Fruit fly (Drosophila melanogaster): ENCODE measurements around the gene CG12693.

CG12693 gene

dm6 chrX:4324781-4325180 is 4.5 kb downstream of the CG12693 start (continued):
- TF ChIP-seq chif (GFP tag; optimal IDR thresholded peaks at IDR 0.05) (peak; percentile 98), ATbp (GFP tag; optimal IDR thresholded peaks at IDR 0.05) (peak; percentile 97), CG9876 (GFP tag; optimal IDR thresholded peaks at IDR 0.05) (peak; percentile 97), CG7357 (GFP tag; IDR thresholded peaks at IDR 0.05) (peak; percentile 97), Pdp1 (GFP tag; optimal IDR thresholded peaks at IDR 0.05) (peak; percentile 97 to 98), CG2712 (tag; optimal IDR thresholded peaks at IDR 0.05) (peak; percentile 96), dysf (GFP tag; IDR thresholded peaks at IDR 0.05) (peak; percentile 100), CG17912 (GFP tag; optimal IDR thresholded peaks at IDR 0.05) (peak; percentile 96), lab (GFP tag; optimal IDR thresholded peaks at IDR 0.05) (peak; percentile 99), CG15696 (tag; optimal IDR thresholded peaks at IDR 0.05) (peak; percentile 87), nom (GFP tag; optimal IDR thresholded peaks at IDR 0.05) (peak; percentile 94), ash1 (GFP tag; optimal IDR thresholded peaks at IDR 0.05) (peak; percentile 96), CG1792 (GFP tag; optimal IDR thresholded peaks at IDR 0.05) (peak; percentile 98), Asciz (GFP tag; optimal IDR thresholded peaks at IDR 0.05) (peak; percentile 93), ems (GFP tag; optimal IDR thresholded peaks at IDR 0.05) (peak; percentile 98), HLH3B (GFP tag; IDR thresholded peaks at IDR 0.05) (peak; percentile 99), bowl (GFP tag; IDR thresholded peaks at IDR 0.05) (peak; percentile 97), Bteb2 (GFP tag; optimal IDR thresholded peaks at IDR 0.05) (peak; percentile 98), slou (GFP tag; optimal IDR thresholded peaks at IDR 0.05) (peak; percentile 98), CG15479 (GFP tag; optimal IDR thresholded peaks at IDR 0.05) (no peak), toy (GFP tag; IDR thresholded peaks at IDR 0.05) (peak; percentile 98), pfk (GFP tag; optimal IDR thresholded peaks at IDR 0.05) (peak; percentile 73), CG12155 (GFP tag; optimal IDR thresholded peaks at IDR 0.05) (peak; percentile 98), Dad (GFP tag; optimal IDR thresholded peaks at IDR 0.05) (peak; percentile 97), CG43689 (GFP tag; IDR thresholded peaks at IDR 0.05) (peak; percentile 97), CG2889 (GFP tag; IDR thresholded peaks at IDR 0.05) (peak; percentile 99), mam (GFP tag; optimal IDR thresholded peaks at IDR 0.05) (peak; percentile 99), CG7745 (tag; optimal IDR thresholded peaks at IDR 0.05) (no peak), Drgx (GFP tag; IDR thresholded peaks at IDR 0.05) (peak; percentile 99), fru (optimal IDR thresholded peaks at IDR 0.05) (no peak), org-1 (GFP tag; optimal IDR thresholded peaks at IDR 0.05) (peak; percentile 98), CG8944 (GFP tag; optimal IDR thresholded peaks at IDR 0.05) (peak; percentile 98), Trl (optimal IDR thresholded peaks at IDR 0.05) (peak; percentile 47 to 90), Trl (GFP tag; optimal IDR thresholded peaks at IDR 0.05) (peak; percentile 97), ap (GFP tag; IDR thresholded peaks at IDR 0.05) (peak; percentile 98), Dp (GFP tag; optimal IDR thresholded peaks at IDR 0.05) (peak; percentile 24), CG12391 (tag; optimal IDR thresholded peaks at IDR 0.05) (peak; percentile 97), Doc2 (GFP tag; IDR thresholded peaks at IDR 0.05) (peak; percentile 96), Nf-YA (GFP tag; IDR thresholded peaks at IDR 0.05) (peak; percentile 97), nmo (GFP tag; optimal IDR thresholded peaks at IDR 0.05) (peak; percentile 97), CG12219 (GFP tag; optimal IDR thresholded peaks at IDR 0.05) (peak; percentile 98), unc-4 (GFP tag; IDR thresholded peaks at IDR 0.05; ENCODE audit: partially characterized antibody) (0 out of 2 replicates have a peak, but pooled peaks have one; percentile 30), Dip2 (GFP tag; IDR thresholded peaks at IDR 0.05) (peak; percentile 76), Max (GFP tag; optimal IDR thresholded peaks at IDR 0.05) (peak; percentile 89), CG34422 (GFP tag; IDR thresholded peaks at IDR 0.05) (peak; percentile 99), fd102C (GFP tag; optimal IDR thresholded peaks at IDR 0.05) (peak; percentile 14), Rfx (GFP tag; IDR thresholded peaks at IDR 0.05) (peak; percentile 100), CG11093 (GFP tag; IDR thresholded peaks at IDR 0.05) (peak; percentile 99), dmrt11E (tag; optimal IDR thresholded peaks at IDR 0.05) (peak; percentile 73), Oaz (GFP tag; IDR thresholded peaks at IDR 0.05) (peak; percentile 98), tio (GFP tag; optimal IDR thresholded peaks at IDR 0.05) (peak; percentile 92), CG3065 (GFP tag; optimal IDR thresholded peaks at IDR 0.05) (peak; percentile 95)
